Worm (Caenorhabditis elegans): ENCODE data around the gene ldb-1.

ce11 chrX:11078150-11078549, 49.4 kb downstream of the ldb-1 start, which contains the start of gene W04G3.10:
- no peak for TF ChIP-seq ces-1 (GFP tag; optimal IDR thresholded peaks at IDR 0.05)
- TF ChIP-seq sox-4 (tag; optimal IDR thresholded peaks at IDR 0.05): no peak
- no peak for TF ChIP-seq unc-62 (GFP tag; optimal IDR thresholded peaks at IDR 0.05)
